Fruit fly (Drosophila melanogaster) whole organism, embryonic: ENCODE results near the gene fog.

Experiments
- Abd-B ChIP-seq: fragments of 200-800 bp; sonication (Bioruptor generic); optimal IDR thresholded peaks from 2 replicates; lab custom pipeline; 2018; ENCODE audit warnings: missing biosample characterization, mild to moderate bottlenecking, missing genetic modification characterization, moderate library complexity
- Asciz ChIP-seq: fragments of 200-800 bp; sonication (Bioruptor generic); optimal IDR thresholded peaks from 2 replicates; lab custom pipeline; 2017; ENCODE audit warnings: missing biosample characterization, mild to moderate bottlenecking, missing genetic modification characterization, missing genetic modification reagents
- CG10366 ChIP-seq: fragments of 200-800 bp; sonication (Bioruptor generic); IDR thresholded peaks from 2 replicates; pipeline ENCODE4 v1.3.6; 2022; ENCODE audit warnings: missing biosample characterization, missing genetic modification characterization
- CG11695 ChIP-seq: fragments of 200-800 bp; sonication (Bioruptor generic); IDR thresholded peaks from 3 replicates; pipeline ENCODE4 v1.3.6; 2022; ENCODE audit warnings: missing biosample characterization, missing genetic modification characterization
- CG12155 ChIP-seq: fragments of 200-800 bp; sonication (Bioruptor generic); optimal IDR thresholded peaks from 3 replicates; lab custom pipeline; 2016; ENCODE audit warnings: missing biosample characterization, missing genetic modification characterization
- CG14710 ChIP-seq: fragments of 200-800 bp; sonication (Bioruptor generic); optimal IDR thresholded peaks from 3 replicates; lab custom pipeline; 2019; ENCODE audit warnings: missing biosample characterization, mild to moderate bottlenecking, missing genetic modification characterization, moderate library complexity
- CG15514 ChIP-seq: fragments of 200-800 bp; sonication (Bioruptor generic); optimal IDR thresholded peaks from 3 replicates; lab custom pipeline; 2017; ENCODE audit warnings: missing biosample characterization, missing genetic modification characterization, mild to moderate bottlenecking, moderate library complexity, missing genetic modification reagents
- CG15601 ChIP-seq: fragments of 200-800 bp; sonication (Bioruptor generic); optimal IDR thresholded peaks from 3 replicates; lab custom pipeline; 2019; ENCODE audit warnings: missing biosample characterization, mild to moderate bottlenecking, missing genetic modification characterization, moderate library complexity
- CG17912 ChIP-seq: fragments of 200-800 bp; sonication (Bioruptor generic); optimal IDR thresholded peaks from 2 replicates; lab custom pipeline; 2018; ENCODE audit warnings: missing biosample characterization, mild to moderate bottlenecking, missing genetic modification characterization
- CG31441 ChIP-seq: fragments of 200-800 bp; sonication (Bioruptor generic); IDR thresholded peaks from 2 replicates; pipeline ENCODE4 v1.3.6; 2022; ENCODE audit warnings: missing biosample characterization, missing genetic modification characterization
- CG4328 ChIP-seq: fragments of 200-800 bp; sonication (Bioruptor generic); optimal IDR thresholded peaks from 3 replicates; lab custom pipeline; 2017; ENCODE audit warnings: missing biosample characterization, missing genetic modification reagents, missing genetic modification characterization
- CG43689 ChIP-seq: fragments of 200-800 bp; sonication (Bioruptor generic); IDR thresholded peaks from 2 replicates; pipeline ENCODE4 v1.3.6; 2022; ENCODE audit warnings: missing biosample characterization, missing genetic modification characterization
- CG6689 ChIP-seq: fragments of 200-800 bp; sonication (Bioruptor generic); IDR thresholded peaks from 2 replicates; pipeline ENCODE4 v1.3.6; 2022; ENCODE audit warnings: missing biosample characterization, missing genetic modification characterization
- CG6791 ChIP-seq: fragments of 200-800 bp; sonication (Bioruptor generic); IDR thresholded peaks from 3 replicates; pipeline ENCODE4 v1.3.6; 2022; ENCODE audit warnings: missing biosample characterization, missing genetic modification characterization; ENCODE audit not compliant: partially characterized antibody
- CG7372 ChIP-seq: fragments of 200-800 bp; sonication (Bioruptor generic); IDR thresholded peaks from 2 replicates; pipeline ENCODE4 v1.3.6; 2022; ENCODE audit warnings: missing biosample characterization, missing genetic modification characterization
- CG7786 ChIP-seq: fragments of 200-800 bp; sonication (Bioruptor generic); optimal IDR thresholded peaks from 2 replicates; lab custom pipeline; 2016; ENCODE audit warnings: missing biosample characterization, missing genetic modification characterization
- CG8089 ChIP-seq: fragments of 200-800 bp; sonication (Bioruptor generic); optimal IDR thresholded peaks from 3 replicates; lab custom pipeline; 2016; ENCODE audit warnings: missing biosample characterization, missing genetic modification characterization
- CG8290 ChIP-seq, 3 experiments: fragments of 200-800 bp; sonication (Bioruptor generic); optimal IDR thresholded peaks; 2 replicates each; lab custom pipeline; 2016 to 2019; ENCODE audit warnings: missing biosample characterization in 3 of 3, missing genetic modification characterization in 3 of 3, mild to moderate bottlenecking in 2 of 3, moderate library complexity in 1 of 3
- CG9727 ChIP-seq: fragments of 200-800 bp; sonication (Bioruptor generic); optimal IDR thresholded peaks from 3 replicates; lab custom pipeline; 2017; ENCODE audit warnings: missing biosample characterization, mild to moderate bottlenecking, missing genetic modification characterization
- CoRest ChIP-seq: fragments of 200-800 bp; sonication (Bioruptor generic); optimal IDR thresholded peaks from 3 replicates; lab custom pipeline; 2018; ENCODE audit warnings: missing biosample characterization, mild to moderate bottlenecking, missing genetic modification characterization, moderate library complexity
- CrebB ChIP-seq: fragments of 200-800 bp; sonication (Bioruptor generic); optimal IDR thresholded peaks from 3 replicates; lab custom pipeline; 2018; ENCODE audit warnings: missing biosample characterization, mild to moderate bottlenecking, missing genetic modification characterization
- Dfd ChIP-seq, 2 experiments: fragments of >200 bp; optimal IDR thresholded peaks; 2 replicates each; lab custom pipeline; 2017; ENCODE audit warnings: missing biosample characterization in 2 of 2, missing genetic modification characterization in 2 of 2
- Doc2 ChIP-seq: fragments of 200-800 bp; sonication (Bioruptor generic); IDR thresholded peaks from 2 replicates; pipeline ENCODE4 v1.3.6; 2022; ENCODE audit warnings: missing biosample characterization, missing genetic modification characterization
- HLH3B ChIP-seq: fragments of 200-800 bp; sonication (Bioruptor generic); IDR thresholded peaks from 2 replicates; pipeline ENCODE4 v1.3.6; 2022; ENCODE audit warnings: missing biosample characterization, missing genetic modification characterization
- HLHmδ ChIP-seq: fragments of 200-800 bp; sonication (Bioruptor generic); optimal IDR thresholded peaks from 2 replicates; lab custom pipeline; 2018; ENCODE audit warnings: missing biosample characterization, mild to moderate bottlenecking, missing genetic modification characterization, moderate library complexity
- Hmr ChIP-seq: fragments of 200-800 bp; sonication (Bioruptor generic); optimal IDR thresholded peaks from 3 replicates; lab custom pipeline; 2017; ENCODE audit warnings: mild to moderate bottlenecking, missing biosample characterization, missing genetic modification reagents, missing genetic modification characterization
- Hr51 ChIP-seq, 2 experiments: fragments of 200-800 bp; sonication (Bioruptor generic); optimal IDR thresholded peaks; 2 replicates in 1 of 2; 3 replicates in 1 of 2; lab custom pipeline; 2016 to 2018; ENCODE audit warnings: missing biosample characterization in 2 of 2, missing genetic modification characterization in 2 of 2, mild to moderate bottlenecking in 1 of 2, moderate library complexity in 1 of 2
- NfI ChIP-seq: fragments of 200-800 bp; sonication (Bioruptor generic); optimal IDR thresholded peaks from 3 replicates; lab custom pipeline; 2018; ENCODE audit warnings: missing biosample characterization, mild to moderate bottlenecking, missing genetic modification characterization, moderate library complexity
- Scr ChIP-seq: fragments of 200-800 bp; sonication (Bioruptor generic); IDR thresholded peaks from 2 replicates; pipeline ENCODE4 v1.3.6; 2022; ENCODE audit warnings: missing biosample characterization, missing genetic modification characterization; ENCODE audit not compliant: partially characterized antibody
- Six4 ChIP-seq: fragments of 200-800 bp; sonication (Bioruptor generic); optimal IDR thresholded peaks from 2 replicates; lab custom pipeline; 2016; ENCODE audit warnings: missing biosample characterization, missing genetic modification characterization
- Sox102F ChIP-seq: fragments of 200-800 bp; sonication (Bioruptor generic); optimal IDR thresholded peaks from 2 replicates; lab custom pipeline; 2018; ENCODE audit warnings: missing biosample characterization, mild to moderate bottlenecking, missing genetic modification characterization, moderate library complexity
- ato ChIP-seq: fragments of 200-800 bp; sonication (Bioruptor generic); IDR thresholded peaks from 2 replicates; pipeline ENCODE4 v1.3.6; 2022; ENCODE audit warnings: missing biosample characterization, missing genetic modification characterization; ENCODE audit not compliant: partially characterized antibody
- bsh ChIP-seq, 2 experiments: fragments of 200-800 bp; sonication (Bioruptor generic); optimal IDR thresholded peaks; 2 replicates each; lab custom pipeline; 2017 to 2018; ENCODE audit warnings: mild to moderate bottlenecking in 2 of 2, missing biosample characterization in 2 of 2, missing genetic modification characterization in 2 of 2, moderate library complexity in 1 of 2
- chif ChIP-seq, 2 experiments: fragments of 200-800 bp; sonication (Bioruptor generic); optimal IDR thresholded peaks; 3 replicates each; lab custom pipeline; 2016; ENCODE audit warnings: missing biosample characterization in 2 of 2, missing genetic modification characterization in 2 of 2
- dmrt99B ChIP-seq: fragments of 200-800 bp; sonication (Bioruptor generic); optimal IDR thresholded peaks from 2 replicates; lab custom pipeline; 2018; ENCODE audit warnings: missing biosample characterization, mild to moderate bottlenecking, missing genetic modification characterization, moderate library complexity
- dpn ChIP-seq, 2 experiments: fragments of 200-800 bp; sonication (Bioruptor generic); optimal IDR thresholded peaks; 3 replicates each; lab custom pipeline; 2016; ENCODE audit warnings: missing biosample characterization in 2 of 2, missing genetic modification characterization in 2 of 2
- ewg ChIP-seq: fragments of 200-800 bp; sonication (Bioruptor generic); optimal IDR thresholded peaks from 3 replicates; lab custom pipeline; 2017; ENCODE audit warnings: mild to moderate bottlenecking, missing biosample characterization, missing genetic modification reagents, missing genetic modification characterization
- exex ChIP-seq: fragments of 200-800 bp; sonication (Bioruptor generic); optimal IDR thresholded peaks from 4 replicates; lab custom pipeline; 2018; ENCODE audit warnings: missing biosample characterization, mild to moderate bottlenecking, missing genetic modification characterization, moderate library complexity
- gsb ChIP-seq: fragments of 200-800 bp; sonication (Bioruptor generic); IDR thresholded peaks from 2 replicates; pipeline ENCODE4 v1.3.6; 2022; ENCODE audit warnings: missing biosample characterization, missing genetic modification characterization
- insv ChIP-seq, 2 experiments: fragments of 200-800 bp; sonication (Bioruptor generic); optimal IDR thresholded peaks; 3 replicates each; lab custom pipeline; 2016 to 2018; ENCODE audit warnings: missing biosample characterization in 2 of 2, missing genetic modification characterization in 2 of 2
- jumu ChIP-seq: fragments of 200-800 bp; sonication (Bioruptor generic); optimal IDR thresholded peaks from 3 replicates; lab custom pipeline; 2016; ENCODE audit warnings: missing biosample characterization, missing genetic modification characterization
- lab ChIP-seq: fragments of 200-800 bp; sonication (Bioruptor generic); optimal IDR thresholded peaks from 3 replicates; lab custom pipeline; 2017; ENCODE audit warnings: missing biosample characterization, missing genetic modification characterization, mild to moderate bottlenecking, moderate library complexity, missing genetic modification reagents
- otp ChIP-seq: fragments of 200-800 bp; sonication (Bioruptor generic); IDR thresholded peaks from 3 replicates; pipeline ENCODE4, ENCODE4 v1.3.6; 2022; ENCODE audit warnings: missing biosample characterization, missing genetic modification characterization
- sc ChIP-seq, 3 experiments: fragments of >200 bp in 2 of 3; fragments of 200-800 bp in 1 of 3; sonication (Bioruptor generic) in 1 of 3; optimal IDR thresholded peaks; 2 replicates in 2 of 3; 3 replicates in 1 of 3; lab custom pipeline; 2017; ENCODE audit warnings: mild to moderate bottlenecking in 1 of 3, missing biosample characterization in 1 of 3, missing genetic modification characterization in 1 of 3, missing genetic modification reagents in 1 of 3
- scrt ChIP-seq: fragments of 200-800 bp; sonication (Bioruptor generic); optimal IDR thresholded peaks from 2 replicates; lab custom pipeline; 2018; ENCODE audit warnings: missing biosample characterization, mild to moderate bottlenecking, missing genetic modification characterization, moderate library complexity
- seq ChIP-seq: fragments of 200-800 bp; sonication (Bioruptor generic); IDR thresholded peaks from 2 replicates; pipeline ENCODE4 v1.3.6; 2022; ENCODE audit warnings: missing biosample characterization, missing genetic modification characterization
- toy ChIP-seq: fragments of 200-800 bp; sonication (Bioruptor generic); IDR thresholded peaks from 2 replicates; pipeline ENCODE4 v1.3.6; 2022; ENCODE audit warnings: missing biosample characterization, missing genetic modification characterization

Gene fog

dm6 chrX:22837338-22837737, 17.7 kb downstream of the fog start (continued):
- peak in 1 of 2 experiments; percentile 56 for TF ChIP-seq bsh (GFP tag; optimal IDR thresholded peaks at IDR 0.05; lab: Kevin White, UChicago)
- 0 out of 2 replicates have a peak, but pooled peaks have one; percentile 14 for TF ChIP-seq gsb
- peak; percentile 24 for TF ChIP-seq Hmr (GFP tag; lab: Kevin White, UChicago)
- TF ChIP-seq NfI, result no peak
- peak; percentile 24 for TF ChIP-seq ewg (GFP tag; lab: Kevin White, UChicago)
- TF ChIP-seq CG7786 (GFP tag; lab: Kevin White, UChicago), result peak; percentile 31
- TF ChIP-seq CG8290 (GFP tag; optimal IDR thresholded peaks at IDR 0.05; lab: Kevin White, UChicago), result no peak
- peak in 1 of 2 experiments; percentile 35 for TF ChIP-seq CG8290 (tag; optimal IDR thresholded peaks at IDR 0.05; lab: Kevin White, UChicago)
- TF ChIP-seq CG9727 (GFP tag; lab: Kevin White, UChicago), result peak; percentile 49
- TF ChIP-seq jumu (GFP tag; lab: Kevin White, UChicago), result peak; percentile 29
- TF ChIP-seq CrebB (tag; lab: Kevin White, UChicago), result peak; percentile 25
- peak; percentile 68; the same call in 1 of the 2 replicates for TF ChIP-seq seq
- TF ChIP-seq CG17912 (GFP tag; lab: Kevin White, UChicago), result no peak
- no peak for TF ChIP-seq CG7372 (GFP tag; lab: Robert Waterston, UW)
- no peak for TF ChIP-seq Dfd (GFP tag; optimal IDR thresholded peaks at IDR 0.05; lab: Kevin White, UChicago)
- peak in 1 of 2 experiments; percentile 1 for TF ChIP-seq Hr51 (GFP tag; optimal IDR thresholded peaks at IDR 0.05; lab: Kevin White, UChicago)
- peak in 1 of 2 experiments; percentile 34 for TF ChIP-seq chif (GFP tag; optimal IDR thresholded peaks at IDR 0.05; lab: Kevin White, UChicago)
- TF ChIP-seq exex, result no peak
- TF ChIP-seq ato (GFP tag; lab: Robert Waterston, UW), result no peak
- TF ChIP-seq CG10366 (GFP tag; lab: Robert Waterston, UW), result peak; percentile 9; the same call in 1 of the 2 replicates
- no peak for TF ChIP-seq CG6791 (GFP tag; lab: Robert Waterston, UW)
- TF ChIP-seq toy, result no peak
- TF ChIP-seq scrt (GFP tag; lab: Kevin White, UChicago), result peak; percentile 5
- peak; percentile 71 for TF ChIP-seq lab (GFP tag; lab: Kevin White, UChicago)
- TF ChIP-seq otp (GFP tag; lab: Robert Waterston, UW), result peak; percentile 81; the same call in 2 of the 3 replicates
- peak; percentile 7 for TF ChIP-seq CG15514 (GFP tag; lab: Kevin White, UChicago)
- TF ChIP-seq CG4328, result peak; percentile 36
- TF ChIP-seq CG11695 (GFP tag; lab: Robert Waterston, UW), result peak; percentile 65; the same call in 2 of the 3 replicates
- peak; percentile 66 for TF ChIP-seq CG15601
- TF ChIP-seq Scr, result no peak
- peak; percentile 45 for TF ChIP-seq Sox102F (GFP tag; lab: Kevin White, UChicago)
- peak; percentile 33; the same call in 1 of the 2 replicates for TF ChIP-seq CG31441 (GFP tag; lab: Robert Waterston, UW)
- TF ChIP-seq Abd-B (GFP tag; lab: Kevin White, UChicago), result no peak
- TF ChIP-seq CG14710 (tag; lab: Kevin White, UChicago), result peak; percentile 22
- TF ChIP-seq Asciz (GFP tag; lab: Kevin White, UChicago), result peak; percentile 72
- peak; percentile 47; the same call in 1 of the 2 replicates for TF ChIP-seq CG6689
- TF ChIP-seq dmrt99B (tag; lab: Kevin White, UChicago), result peak; percentile 45
- TF ChIP-seq CG12155, result no peak
- peak in 1 of 2 experiments; percentile 43 for TF ChIP-seq dpn (GFP tag; optimal IDR thresholded peaks at IDR 0.05; lab: Kevin White, UChicago)
- TF ChIP-seq CG8089 (GFP tag; lab: Kevin White, UChicago), result peak; percentile 28
- TF ChIP-seq HLH3B (GFP tag; lab: Robert Waterston, UW), result peak; percentile 46; the same call in 1 of the 2 replicates
- peak; percentile 15 for TF ChIP-seq Six4 (GFP tag; lab: Kevin White, UChicago)
- TF ChIP-seq sc (optimal IDR thresholded peaks at IDR 0.05; lab: Kevin White, UChicago), result no peak
- peak; percentile 41 for TF ChIP-seq sc (GFP tag; optimal IDR thresholded peaks at IDR 0.05; lab: Kevin White, UChicago)
- TF ChIP-seq insv (GFP tag; optimal IDR thresholded peaks at IDR 0.05; lab: Kevin White, UChicago), result no peak
- TF ChIP-seq CG43689 (GFP tag; lab: Robert Waterston, UW), result peak; percentile 34; the same call in 1 of the 2 replicates
- peak; percentile 2 for TF ChIP-seq CoRest (tag; lab: Kevin White, UChicago)
- no peak for TF ChIP-seq HLHmδ
- no peak for TF ChIP-seq Doc2 (GFP tag; lab: Robert Waterston, UW)
